Worm (Caenorhabditis elegans) whole organism, midembryonic: ENCODE data around the gene Y57E12B.1.

ENCODE experiments used
- T22C8.4 ChIP-seq: fragments of 200-800 bp; sonication (Bioruptor generic); IDR thresholded peaks from 2 replicates; pipeline ENCODE4 v1.3.6; 2022; ENCODE audit warnings: missing genetic modification characterization, missing compliant biosample characterization
- cog-1 ChIP-seq: sonication (generic microtip); optimal IDR thresholded peaks from 2 replicates; lab custom pipeline; 2016; ENCODE audit warnings: missing genetic modification characterization, missing compliant biosample characterization
- flt-1 ChIP-seq: fragments of 200-800 bp; sonication (Bioruptor generic); IDR thresholded peaks from 2 replicates; pipeline ENCODE4 v1.3.6; 2022; ENCODE audit warnings: missing genetic modification characterization, missing compliant biosample characterization
- klf-2 ChIP-seq: fragments of 200-800 bp; sonication (Bioruptor generic); conservative IDR thresholded peaks from 2 replicates; pipeline ENCODE4 v1.3.6; 2022; ENCODE audit warnings: missing genetic modification reagents, missing genetic modification characterization, missing compliant biosample characterization
- ref-1 ChIP-seq: fragments of 200-800 bp; sonication (Bioruptor generic); conservative IDR thresholded peaks from 2 replicates; pipeline ENCODE4 v1.3.6; 2022; ENCODE audit warnings: missing genetic modification reagents, missing genetic modification characterization, missing compliant biosample characterization
- tab-1 ChIP-seq: fragments of 200-800 bp; sonication (Bioruptor generic); IDR thresholded peaks from 2 replicates; pipeline ENCODE4 v1.3.6; 2022; ENCODE audit warnings: missing genetic modification characterization, missing compliant biosample characterization
- ztf-23 ChIP-seq: fragments of 200-800 bp; sonication (Bioruptor generic); IDR thresholded peaks from 2 replicates; pipeline ENCODE4 v1.3.6; 2022; ENCODE audit warnings: missing genetic modification reagents, missing genetic modification characterization, missing compliant biosample characterization
- ztf-29 ChIP-seq: fragments of 200-800 bp; sonication (Bioruptor generic); IDR thresholded peaks from 2 replicates; pipeline ENCODE4 v1.3.6; 2022; ENCODE audit warnings: missing genetic modification reagents, missing genetic modification characterization, missing compliant biosample characterization

DNA sequence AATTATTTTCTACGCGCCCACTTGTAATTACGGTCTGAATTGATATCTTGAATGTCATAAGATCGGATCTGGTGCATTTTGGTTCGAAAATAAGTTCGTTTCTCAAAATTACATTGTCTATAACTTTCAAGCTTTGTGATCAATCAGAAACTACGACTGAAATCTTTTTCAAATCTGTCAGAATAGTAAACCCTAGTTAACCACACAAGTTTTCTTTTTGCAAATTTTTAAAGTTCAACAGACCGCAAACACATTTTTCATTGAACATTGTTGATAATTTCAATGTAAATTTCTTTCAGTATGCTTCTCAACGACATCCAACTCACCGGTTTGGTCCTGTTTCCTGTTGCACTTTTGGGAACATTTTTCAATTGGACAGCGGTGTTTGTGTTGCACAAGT lies 23.2 kb downstream of the Y57E12B.1 start, which contains the start of gene srx-59:
- TF ChIP-seq flt-1 (GFP tag; lab: Robert Waterston, UW) (no peak), cog-1 (tag; lab: Kevin White, UChicago) (no peak), ref-1 (no peak), ztf-29 (GFP tag; lab: Robert Waterston, UW) (no peak), klf-2 (GFP tag; lab: Robert Waterston, UW) (no peak), tab-1 (GFP tag; lab: Robert Waterston, UW) (no peak), T22C8.4 (GFP tag; lab: Robert Waterston, UW) (no peak), ztf-23 (no peak)
